Worm (Caenorhabditis elegans): ENCODE results near the gene C34C12.1.

The C34C12.1 gene

DNA sequence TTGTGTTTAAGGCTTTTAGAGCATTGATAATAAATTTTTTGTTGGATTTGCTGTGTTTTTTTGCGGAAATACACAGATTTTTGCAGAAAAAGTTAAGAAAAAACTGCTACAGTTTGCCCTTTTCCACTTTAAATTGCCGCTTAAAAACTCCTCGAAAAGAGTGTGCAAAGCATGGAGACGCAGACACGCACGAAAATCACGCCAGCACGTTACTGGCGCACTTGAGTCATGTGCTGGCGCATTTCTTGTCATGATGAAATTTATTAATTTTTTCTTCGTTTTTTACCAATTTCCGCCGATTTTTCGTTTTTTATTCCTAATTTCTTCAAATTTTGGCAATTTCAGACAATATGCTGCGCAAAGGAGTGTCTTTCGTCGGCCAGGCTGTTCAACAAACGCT lies 5.9 kb downstream of the C34C12.1 start, which contains the start of gene C34C12.8 (continued):
- peak; percentile 71 for TF ChIP-seq Y5F2A.4 (GFP tag; optimal IDR thresholded peaks at IDR 0.05)
- peak; percentile 97 for TF ChIP-seq dpl-1 (GFP tag; optimal IDR thresholded peaks at IDR 0.05)
- TF ChIP-seq zip-11 (GFP tag; IDR thresholded peaks at IDR 0.05) = no peak
- peak; percentile 76 for TF ChIP-seq zag-1 (tag; optimal IDR thresholded peaks at IDR 0.05)
- TF ChIP-seq daf-19 (GFP tag; conservative IDR thresholded peaks at IDR 0.05) = peak; percentile 72; the same call in 1 of the 2 replicates
- peak; percentile 86 for TF ChIP-seq F10B5.3 (tag; optimal IDR thresholded peaks at IDR 0.05)
- TF ChIP-seq nhr-76 (tag; optimal IDR thresholded peaks at IDR 0.05) = peak; percentile 34
- TF ChIP-seq vab-7 (GFP tag; IDR thresholded peaks at IDR 0.05) = peak; percentile 45; the same call in 1 of the 2 replicates
- TF ChIP-seq lsy-2 (tag; optimal IDR thresholded peaks at IDR 0.05) = peak; percentile 72 to 97
- TF ChIP-seq F49E8.2 (tag; optimal IDR thresholded peaks at IDR 0.05; ENCODE audit: borderline replicate concordance) = peak; percentile 88
- TF ChIP-seq madf-5 (GFP tag; IDR thresholded peaks at IDR 0.05) = no peak

ce11 chrIII:3461403-3461802 lies 7.3 kb downstream of the C34C12.1 start, which contains the start of gene pph-6:
pph-6 (plus strand) TSS chrIII:3461703.
- TF ChIP-seq gei-8 (GFP tag; optimal IDR thresholded peaks at IDR 0.05) = no peak
- no peak for TF ChIP-seq F37D6.2 (tag; optimal IDR thresholded peaks at IDR 0.05)
- no peak for TF ChIP-seq arid-1 (GFP tag; conservative IDR thresholded peaks at IDR 0.05)
- TF ChIP-seq ceh-28 (tag; optimal IDR thresholded peaks at IDR 0.05) = no peak
- no peak for TF ChIP-seq madf-9 (GFP tag; conservative IDR thresholded peaks at IDR 0.05)

DNA sequence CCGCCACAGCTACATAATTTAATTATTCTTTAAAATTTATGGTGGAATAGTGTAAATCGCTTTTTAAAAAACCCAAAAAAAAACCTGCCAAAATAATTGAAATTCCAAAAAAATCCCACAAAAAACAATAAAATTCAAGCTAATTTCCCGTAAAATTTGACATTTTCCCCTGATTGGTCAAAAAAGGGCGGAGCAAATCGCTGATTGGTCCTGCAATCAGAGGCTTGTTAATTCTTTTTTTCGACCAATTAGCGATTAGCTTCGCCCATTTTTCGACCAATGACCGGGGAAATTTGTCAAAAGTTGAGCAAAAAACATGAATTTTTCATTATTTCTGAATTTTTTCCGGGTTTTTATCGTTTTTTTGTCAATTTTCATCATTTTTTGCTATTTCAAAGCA lies 12.9 kb downstream of the C34C12.1 start:
- TF ChIP-seq R02D3.7 (tag; optimal IDR thresholded peaks at IDR 0.05) = no peak
- TF ChIP-seq F44E2.7 (GFP tag; IDR thresholded peaks at IDR 0.05) = no peak
- TF ChIP-seq cey-2 (tag; optimal IDR thresholded peaks at IDR 0.05; ENCODE audit: borderline replicate concordance, insufficient read depth) = no peak
- no peak for TF ChIP-seq dve-1 (tag; optimal IDR thresholded peaks at IDR 0.05; ENCODE audit: insufficient read depth)
- no peak for TF ChIP-seq madf-9 (GFP tag; conservative IDR thresholded peaks at IDR 0.05)

ce11 chrIII:3468384-3468783 lies 14.2 kb downstream of the C34C12.1 start:
- peak; percentile 20; the same call in 1 of the 2 replicates for TF ChIP-seq dmd-6 (GFP tag; IDR thresholded peaks at IDR 0.05)
- peak; percentile 5 for TF ChIP-seq dve-1 (tag; optimal IDR thresholded peaks at IDR 0.05; ENCODE audit: insufficient read depth)
- TF ChIP-seq pqm-1 (tag; optimal IDR thresholded peaks at IDR 0.05) = peak; percentile 30
- TF ChIP-seq nhr-28 (tag; optimal IDR thresholded peaks at IDR 0.05) = peak; percentile 36
- no peak for TF ChIP-seq ama-1 (optimal IDR thresholded peaks at IDR 0.05)
- no peak for TF ChIP-seq mes-2 (tag; optimal IDR thresholded peaks at IDR 0.05; ENCODE audit: poor library complexity, severe bottlenecking)
- peak; percentile 62 for TF ChIP-seq aha-1 (tag)
- TF ChIP-seq hlh-11 (tag; optimal IDR thresholded peaks at IDR 0.05) = peak; percentile 33
- no peak for TF ChIP-seq nhr-111 (GFP tag; optimal IDR thresholded peaks at IDR 0.05)

ce11 chrIII:3469646-3470045 lies 15.5 kb downstream of the C34C12.1 start, which contains the start of gene smim-14:
smim-14 (minus strand) TSS chrIII:3469746.
- TF ChIP-seq daf-16 (GFP tag; optimal IDR thresholded peaks at IDR 0.05) (no peak), daf-16 (tag; optimal IDR thresholded peaks at IDR 0.05) (peak; percentile 34), mes-2 (tag; optimal IDR thresholded peaks at IDR 0.05; ENCODE audit: poor library complexity, severe bottlenecking) (peak; percentile 29), nhr-102 (tag; optimal IDR thresholded peaks at IDR 0.05) (no peak)

DNA sequence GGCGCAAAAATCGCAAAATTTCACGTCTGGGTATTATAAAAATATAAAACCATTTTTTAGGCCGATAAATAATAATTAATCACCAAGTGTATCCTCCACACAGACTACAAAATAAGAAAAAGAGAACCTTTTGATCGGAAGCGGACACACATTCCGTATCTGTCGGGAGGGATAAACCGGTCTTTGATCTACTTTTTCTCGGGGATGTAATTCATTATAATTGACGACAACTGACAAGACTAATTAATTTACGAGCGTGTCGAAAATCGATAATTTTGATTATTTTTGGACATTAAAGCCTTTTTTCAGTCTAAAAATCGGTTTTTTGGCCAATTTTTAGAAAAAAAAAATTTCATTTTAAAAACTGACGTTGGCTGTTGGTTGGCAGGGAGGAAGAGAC lies 16.3 kb downstream of the C34C12.1 start:
- TF ChIP-seq nhr-41 (GFP tag; IDR thresholded peaks at IDR 0.05) = no peak
- TF ChIP-seq R02D3.7 (tag; optimal IDR thresholded peaks at IDR 0.05) = no peak
- TF ChIP-seq php-3 (GFP tag; IDR thresholded peaks at IDR 0.05) = 0 out of 2 replicates have a peak, but pooled peaks have one; percentile 28
- no peak for TF ChIP-seq fos-1 (tag; optimal IDR thresholded peaks at IDR 0.05)
- TF ChIP-seq daf-12 (tag; optimal IDR thresholded peaks at IDR 0.05) = no peak
- no peak for TF ChIP-seq Y48G9A.11 (GFP tag; IDR thresholded peaks at IDR 0.05)
- TF ChIP-seq hif-1 (tag; optimal IDR thresholded peaks at IDR 0.05) = no peak
- TF ChIP-seq madf-5 (GFP tag; IDR thresholded peaks at IDR 0.05) = no peak
- TF ChIP-seq zip-2 (tag; optimal IDR thresholded peaks at IDR 0.05) = no peak
- TF ChIP-seq snpc-1.2 (GFP tag; IDR thresholded peaks at IDR 0.05) = no peak
- no peak for TF ChIP-seq nhr-102 (tag; optimal IDR thresholded peaks at IDR 0.05)
- TF ChIP-seq Y75B8A.6 (GFP tag; IDR thresholded peaks at IDR 0.05) = no peak
- TF ChIP-seq ceh-32 (tag; optimal IDR thresholded peaks at IDR 0.05; ENCODE audit: poor library complexity) = no peak
- TF ChIP-seq daf-8 (GFP tag; IDR thresholded peaks at IDR 0.05) = no peak
- TF ChIP-seq ztf-7 (tag; optimal IDR thresholded peaks at IDR 0.05) = no peak

Data from whole organism, L4 larva.